Worm (Caenorhabditis elegans) whole organism, midembryonic: ENCODE results near the gene sra-34.

ENCODE experiments used
- T22C8.4 ChIP-seq: fragments of 200-800 bp; sonication (Bioruptor generic); IDR thresholded peaks from 2 replicates; pipeline ENCODE4 v1.3.6; 2022; ENCODE audit warnings: missing genetic modification characterization, missing compliant biosample characterization
- cog-1 ChIP-seq: sonication (generic microtip); optimal IDR thresholded peaks from 2 replicates; lab custom pipeline; 2016; ENCODE audit warnings: missing genetic modification characterization, missing compliant biosample characterization
- flt-1 ChIP-seq: fragments of 200-800 bp; sonication (Bioruptor generic); IDR thresholded peaks from 2 replicates; pipeline ENCODE4 v1.3.6; 2022; ENCODE audit warnings: missing genetic modification characterization, missing compliant biosample characterization
- klf-2 ChIP-seq: fragments of 200-800 bp; sonication (Bioruptor generic); conservative IDR thresholded peaks from 2 replicates; pipeline ENCODE4 v1.3.6; 2022; ENCODE audit warnings: missing genetic modification reagents, missing genetic modification characterization, missing compliant biosample characterization
- med-1 ChIP-seq: sonication (generic microtip); optimal IDR thresholded peaks from 2 replicates; lab custom pipeline; 2017; ENCODE audit warnings: missing genetic modification characterization, mild to moderate bottlenecking, missing compliant biosample characterization, antibody characterized with exemption, missing genetic modification reagents; ENCODE audit not compliant: insufficient read depth
- ref-1 ChIP-seq: fragments of 200-800 bp; sonication (Bioruptor generic); conservative IDR thresholded peaks from 2 replicates; pipeline ENCODE4 v1.3.6; 2022; ENCODE audit warnings: missing genetic modification reagents, missing genetic modification characterization, missing compliant biosample characterization
- tab-1 ChIP-seq: fragments of 200-800 bp; sonication (Bioruptor generic); IDR thresholded peaks from 2 replicates; pipeline ENCODE4 v1.3.6; 2022; ENCODE audit warnings: missing genetic modification characterization, missing compliant biosample characterization
- ztf-23 ChIP-seq: fragments of 200-800 bp; sonication (Bioruptor generic); IDR thresholded peaks from 2 replicates; pipeline ENCODE4 v1.3.6; 2022; ENCODE audit warnings: missing genetic modification reagents, missing genetic modification characterization, missing compliant biosample characterization
- ztf-29 ChIP-seq: fragments of 200-800 bp; sonication (Bioruptor generic); IDR thresholded peaks from 2 replicates; pipeline ENCODE4 v1.3.6; 2022; ENCODE audit warnings: missing genetic modification reagents, missing genetic modification characterization, missing compliant biosample characterization

ce11 chrII:4494532-4494931 is 48.9 kb downstream of the sra-34 start:
- TF ChIP-seq klf-2 = no peak
- TF ChIP-seq ztf-23 (GFP tag; lab: Robert Waterston, UW) = no peak
- TF ChIP-seq flt-1 (GFP tag; lab: Robert Waterston, UW) = no peak
- TF ChIP-seq cog-1 (tag; lab: Kevin White, UChicago) = no peak
- no peak for TF ChIP-seq ref-1 (GFP tag; lab: Robert Waterston, UW)
- TF ChIP-seq med-1 = no peak
- TF ChIP-seq tab-1 (GFP tag; lab: Robert Waterston, UW) = no peak
- TF ChIP-seq T22C8.4 (GFP tag; lab: Robert Waterston, UW) = no peak
- TF ChIP-seq ztf-29 (GFP tag; lab: Robert Waterston, UW) = no peak
